Fruit fly (Drosophila melanogaster) whole organism, embryonic: Measurements from ENCODE around the gene CG13454.
A peak's percentile ranks its signal among the peaks of the same experiment; 100 is the strongest.

Experiments used
- Awh ChIP-seq: fragments of 200-800 bp; sonication (Bioruptor generic); IDR thresholded peaks from 2 replicates; pipeline ENCODE4, ENCODE4 v1.3.6; 2022; ENCODE audit warnings: missing biosample characterization, missing genetic modification characterization
- BEAF-32 ChIP-seq: fragments of 200-800 bp; sonication (Bioruptor generic); optimal IDR thresholded peaks from 3 replicates; lab custom pipeline; 2017; ENCODE audit warnings: missing biosample characterization, missing genetic modification characterization, mild to moderate bottlenecking, moderate library complexity, missing genetic modification reagents
- CG11696 ChIP-seq: fragments of 200-800 bp; sonication (Bioruptor generic); IDR thresholded peaks from 2 replicates; pipeline ENCODE4 v1.3.6; 2022; ENCODE audit warnings: missing biosample characterization, missing genetic modification characterization
- CG12219 ChIP-seq: fragments of 200-800 bp; sonication (Bioruptor generic); optimal IDR thresholded peaks from 3 replicates; lab custom pipeline; 2018; ENCODE audit warnings: missing biosample characterization, mild to moderate bottlenecking, missing genetic modification characterization
- CG12744 ChIP-seq: fragments of 200-800 bp; sonication (Bioruptor generic); optimal IDR thresholded peaks from 2 replicates; lab custom pipeline; 2016; ENCODE audit warnings: missing biosample characterization, missing genetic modification characterization
- CG12769 ChIP-seq: fragments of 200-800 bp; sonication (Bioruptor generic); optimal IDR thresholded peaks from 2 replicates; lab custom pipeline; 2019; ENCODE audit warnings: missing biosample characterization, mild to moderate bottlenecking, missing genetic modification characterization, moderate library complexity
- CG13424 ChIP-seq: fragments of 200-800 bp; sonication (Bioruptor generic); optimal IDR thresholded peaks from 2 replicates; lab custom pipeline; 2019; ENCODE audit warnings: missing biosample characterization, mild to moderate bottlenecking, missing genetic modification characterization, moderate library complexity
- CG13624 ChIP-seq: fragments of 200-800 bp; sonication (Bioruptor generic); optimal IDR thresholded peaks from 2 replicates; lab custom pipeline; 2016; ENCODE audit warnings: missing biosample characterization, missing genetic modification characterization
- CG15269 ChIP-seq: fragments of 200-800 bp; sonication (Bioruptor generic); optimal IDR thresholded peaks from 2 replicates; lab custom pipeline; 2018; ENCODE audit warnings: missing biosample characterization, mild to moderate bottlenecking, missing genetic modification characterization, moderate library complexity
- CG15479 ChIP-seq: fragments of 200-800 bp; sonication (Bioruptor generic); optimal IDR thresholded peaks from 3 replicates; lab custom pipeline; 2019; ENCODE audit warnings: missing biosample characterization, mild to moderate bottlenecking, missing genetic modification characterization, moderate library complexity
- CG2120 ChIP-seq: fragments of 200-800 bp; sonication (Bioruptor generic); optimal IDR thresholded peaks from 3 replicates; lab custom pipeline; 2016; ENCODE audit warnings: missing biosample characterization, missing genetic modification characterization
- CG30020 ChIP-seq: fragments of 200-800 bp; optimal IDR thresholded peaks from 2 replicates; lab custom pipeline; 2019; ENCODE audit warnings: missing biosample characterization, mild to moderate bottlenecking, missing genetic modification characterization, moderate library complexity
- CG31224 ChIP-seq: fragments of 200-800 bp; sonication (Bioruptor generic); IDR thresholded peaks from 2 replicates; pipeline ENCODE4 v1.3.6; 2022; ENCODE audit warnings: missing biosample characterization, missing genetic modification characterization
- CG31441 ChIP-seq: fragments of 200-800 bp; sonication (Bioruptor generic); IDR thresholded peaks from 2 replicates; pipeline ENCODE4 v1.3.6; 2022; ENCODE audit warnings: missing biosample characterization, missing genetic modification characterization
- CG4328 ChIP-seq: fragments of 200-800 bp; sonication (Bioruptor generic); optimal IDR thresholded peaks from 3 replicates; lab custom pipeline; 2017; ENCODE audit warnings: missing biosample characterization, missing genetic modification reagents, missing genetic modification characterization
- CG4404 ChIP-seq: fragments of 200-800 bp; sonication (Bioruptor generic); IDR thresholded peaks from 2 replicates; pipeline ENCODE4 v1.3.6; 2022; ENCODE audit warnings: missing biosample characterization, missing genetic modification characterization
- CG6272 ChIP-seq: fragments of 200-800 bp; sonication (Bioruptor generic); IDR thresholded peaks from 2 replicates; pipeline ENCODE4 v1.3.6; 2022; ENCODE audit warnings: missing biosample characterization, missing genetic modification characterization
- CG8478 ChIP-seq: fragments of >200 bp; optimal IDR thresholded peaks from 2 replicates; lab custom pipeline; 2018
- CG9609 ChIP-seq: fragments of 200-800 bp; sonication (Bioruptor generic); optimal IDR thresholded peaks from 3 replicates; lab custom pipeline; 2016; ENCODE audit warnings: missing biosample characterization, missing genetic modification characterization
- CG9727 ChIP-seq: fragments of 200-800 bp; sonication (Bioruptor generic); optimal IDR thresholded peaks from 3 replicates; lab custom pipeline; 2017; ENCODE audit warnings: missing biosample characterization, mild to moderate bottlenecking, missing genetic modification characterization
- CHES-1-like ChIP-seq: fragments of 200-800 bp; sonication (Bioruptor generic); optimal IDR thresholded peaks from 2 replicates; lab custom pipeline; 2016; ENCODE audit warnings: missing biosample characterization, missing genetic modification characterization
- Doc2 ChIP-seq: fragments of 200-800 bp; sonication (Bioruptor generic); IDR thresholded peaks from 2 replicates; pipeline ENCODE4 v1.3.6; 2022; ENCODE audit warnings: missing biosample characterization, missing genetic modification characterization
- Gsc ChIP-seq: fragments of 200-800 bp; sonication (Bioruptor generic); IDR thresholded peaks from 2 replicates; pipeline ENCODE4 v1.3.6; 2022; ENCODE audit warnings: missing biosample characterization, missing genetic modification characterization
- Hr78 ChIP-seq, 2 experiments: fragments of 200-800 bp in 1 of 2; fragments of >200 bp in 1 of 2; sonication (Bioruptor generic) in 1 of 2; optimal IDR thresholded peaks; 2 replicates each; lab custom pipeline; 2017 to 2019; ENCODE audit warnings: missing biosample characterization in 2 of 2, missing genetic modification characterization in 2 of 2, mild to moderate bottlenecking in 1 of 2, moderate library complexity in 1 of 2
- Lpt ChIP-seq: fragments of >200 bp; optimal IDR thresholded peaks from 2 replicates; lab custom pipeline; 2018; ENCODE audit warnings: missing biosample characterization, missing genetic modification characterization
- MTF-1 ChIP-seq: fragments of 200-800 bp; sonication (Bioruptor generic); optimal IDR thresholded peaks from 2 replicates; lab custom pipeline; 2018; ENCODE audit warnings: missing biosample characterization, mild to moderate bottlenecking, missing genetic modification characterization, borderline replicate concordance
- Mad ChIP-seq: fragments of 200-800 bp; sonication (Bioruptor generic); optimal IDR thresholded peaks from 2 replicates; lab custom pipeline; 2016; ENCODE audit warnings: missing biosample characterization, missing genetic modification characterization
- Rx ChIP-seq: fragments of 200-800 bp; sonication (Bioruptor generic); IDR thresholded peaks from 2 replicates; pipeline ENCODE4 v1.3.6; 2022; ENCODE audit warnings: missing biosample characterization, missing genetic modification characterization
- Sox100B ChIP-seq: fragments of 200-800 bp; sonication (Bioruptor generic); optimal IDR thresholded peaks from 3 replicates; lab custom pipeline; 2018; ENCODE audit warnings: missing biosample characterization, mild to moderate bottlenecking, missing genetic modification characterization
- az2 ChIP-seq: fragments of 200-800 bp; sonication (Bioruptor generic); optimal IDR thresholded peaks from 3 replicates; lab custom pipeline; 2016; ENCODE audit warnings: missing biosample characterization, missing genetic modification characterization
- bowl ChIP-seq: fragments of 200-800 bp; sonication (Bioruptor generic); IDR thresholded peaks from 2 replicates; pipeline ENCODE4 v1.3.6; 2022; ENCODE audit warnings: missing biosample characterization, missing genetic modification characterization
- dpn ChIP-seq, 2 experiments: fragments of 200-800 bp; sonication (Bioruptor generic); optimal IDR thresholded peaks; 3 replicates each; lab custom pipeline; 2016; ENCODE audit warnings: missing biosample characterization in 2 of 2, missing genetic modification characterization in 2 of 2
- gsb-n ChIP-seq: fragments of 200-800 bp; sonication (Bioruptor generic); optimal IDR thresholded peaks from 3 replicates; lab custom pipeline; 2018; ENCODE audit warnings: missing biosample characterization, mild to moderate bottlenecking, missing genetic modification characterization
- hkb ChIP-seq, 2 experiments: fragments of 200-800 bp in 1 of 2; fragments of >200 bp in 1 of 2; sonication (Bioruptor generic) in 1 of 2; IDR thresholded peaks in 1 of 2; optimal IDR thresholded peaks in 1 of 2; 2 replicates each; pipeline versions ENCODE4 v1.3.6 to Lab custom; 2017 to 2022; ENCODE audit warnings: missing biosample characterization in 1 of 2, missing genetic modification characterization in 1 of 2
- insv ChIP-seq, 2 experiments: fragments of 200-800 bp; sonication (Bioruptor generic); optimal IDR thresholded peaks; 3 replicates each; lab custom pipeline; 2016 to 2018; ENCODE audit warnings: missing biosample characterization in 2 of 2, missing genetic modification characterization in 2 of 2
- jing ChIP-seq: fragments of 200-800 bp; sonication (Bioruptor generic); optimal IDR thresholded peaks from 2 replicates; lab custom pipeline; 2018; ENCODE audit warnings: missing biosample characterization, mild to moderate bottlenecking, missing genetic modification characterization
- knrl ChIP-seq: fragments of 200-800 bp; sonication (Bioruptor generic); IDR thresholded peaks from 3 replicates; pipeline ENCODE4 v1.3.6; 2022; ENCODE audit warnings: missing biosample characterization, missing genetic modification characterization; ENCODE audit not compliant: partially characterized antibody
- nerfin-1 ChIP-seq: fragments of 200-800 bp; sonication (Bioruptor generic); optimal IDR thresholded peaks from 3 replicates; lab custom pipeline; 2019; ENCODE audit warnings: missing biosample characterization, mild to moderate bottlenecking, missing genetic modification characterization, moderate library complexity
- phol ChIP-seq: fragments of 200-800 bp; sonication (Bioruptor generic); optimal IDR thresholded peaks from 3 replicates; lab custom pipeline; 2018; ENCODE audit warnings: missing biosample characterization, mild to moderate bottlenecking, missing genetic modification characterization, moderate library complexity
- ranshi ChIP-seq: fragments of 200-800 bp; sonication (Bioruptor generic); IDR thresholded peaks from 2 replicates; pipeline ENCODE4 v1.3.6; 2022; ENCODE audit warnings: missing biosample characterization, missing genetic modification characterization
- scrt ChIP-seq: fragments of 200-800 bp; sonication (Bioruptor generic); optimal IDR thresholded peaks from 2 replicates; lab custom pipeline; 2018; ENCODE audit warnings: missing biosample characterization, mild to moderate bottlenecking, missing genetic modification characterization, moderate library complexity
- slou ChIP-seq: fragments of 200-800 bp; sonication (Bioruptor generic); optimal IDR thresholded peaks from 3 replicates; lab custom pipeline; 2016; ENCODE audit warnings: missing biosample characterization, missing genetic modification characterization
- sna ChIP-seq: fragments of 200-800 bp; sonication (Bioruptor generic); IDR thresholded peaks from 2 replicates; pipeline ENCODE4 v1.3.6; 2022; ENCODE audit warnings: missing biosample characterization, missing genetic modification characterization; ENCODE audit not compliant: partially characterized antibody
- sr ChIP-seq: fragments of 200-800 bp; sonication (Bioruptor generic); IDR thresholded peaks from 3 replicates; pipeline ENCODE4 v1.3.6; 2022; ENCODE audit warnings: missing biosample characterization, missing genetic modification characterization
- ssp ChIP-seq: fragments of 200-800 bp; sonication (Bioruptor generic); IDR thresholded peaks from 2 replicates; pipeline ENCODE4 v1.3.6; 2022; ENCODE audit warnings: missing biosample characterization, missing genetic modification characterization
- stwl ChIP-seq: fragments of 200-800 bp; sonication (Bioruptor generic); optimal IDR thresholded peaks from 3 replicates; lab custom pipeline; 2018; ENCODE audit warnings: missing biosample characterization, mild to moderate bottlenecking, missing genetic modification characterization, moderate library complexity
- tin ChIP-seq: fragments of 200-800 bp; sonication (Bioruptor generic); optimal IDR thresholded peaks from 3 replicates; lab custom pipeline; 2016; ENCODE audit warnings: missing biosample characterization, missing genetic modification characterization
- tna ChIP-seq: fragments of 200-800 bp; sonication (Bioruptor generic); IDR thresholded peaks from 2 replicates; pipeline ENCODE4 v1.3.6; 2022; ENCODE audit warnings: missing biosample characterization, missing genetic modification characterization; ENCODE audit not compliant: partially characterized antibody
- wor ChIP-seq: fragments of 200-800 bp; sonication (Bioruptor generic); IDR thresholded peaks from 2 replicates; pipeline ENCODE4 v1.3.6; 2022; ENCODE audit warnings: missing biosample characterization, missing genetic modification characterization
- zen ChIP-seq: fragments of 200-800 bp; sonication (Bioruptor generic); optimal IDR thresholded peaks from 3 replicates; lab custom pipeline; 2018; ENCODE audit warnings: missing biosample characterization, mild to moderate bottlenecking, missing genetic modification characterization, moderate library complexity

The CG13454 gene

dm6 chr3L:15508233-15508632, 8.6 kb downstream of the CG13454 start, which contains the start of gene CG7841 (continued):
- peak; percentile 97 for TF ChIP-seq phol (tag; lab: Kevin White, UChicago)
- peak; percentile 98 for TF ChIP-seq CG2120 (GFP tag; lab: Kevin White, UChicago)
- TF ChIP-seq BEAF-32 (GFP tag; lab: Kevin White, UChicago) = peak; percentile 29
- peak; percentile 48 for TF ChIP-seq CG15479 (GFP tag; lab: Kevin White, UChicago)
- TF ChIP-seq CG6272 = no peak; the same call in 1 of the 2 replicates
- TF ChIP-seq Mad (GFP tag; lab: Kevin White, UChicago) = peak; percentile 97
- peak; percentile 88 for TF ChIP-seq wor (GFP tag; lab: Robert Waterston, UW)
- TF ChIP-seq CG9727 (GFP tag; lab: Kevin White, UChicago) = peak; percentile 99
- peak; percentile 97 for TF ChIP-seq Sox100B (GFP tag; lab: Kevin White, UChicago)
- peak; percentile 98 for TF ChIP-seq gsb-n
- TF ChIP-seq CG31441 = peak; percentile 98
- TF ChIP-seq Awh = peak; percentile 97
- TF ChIP-seq tna = no peak
- peak; percentile 89; the same call in 2 of the 3 replicates for TF ChIP-seq sr (GFP tag; lab: Robert Waterston, UW)
- peak; percentile 99 for TF ChIP-seq CG4328 (GFP tag; lab: Kevin White, UChicago)
- peak; percentile 89 for TF ChIP-seq CG31224 (GFP tag; lab: Robert Waterston, UW)
- no peak for TF ChIP-seq Doc2 (GFP tag; lab: Robert Waterston, UW)
- TF ChIP-seq jing (GFP tag; lab: Kevin White, UChicago) = peak; percentile 93
- TF ChIP-seq tin (GFP tag; lab: Kevin White, UChicago) = peak; percentile 98
- peak; percentile 95 for TF ChIP-seq bowl (GFP tag; lab: Robert Waterston, UW)
- peak; percentile 78 for TF ChIP-seq stwl (tag; lab: Kevin White, UChicago)
- TF ChIP-seq Rx (GFP tag; lab: Robert Waterston, UW) = no peak; the same call in none of the 2 replicates
- no peak for TF ChIP-seq Gsc (GFP tag; lab: Robert Waterston, UW)
- no peak for TF ChIP-seq knrl
- TF ChIP-seq insv (GFP tag; optimal IDR thresholded peaks at IDR 0.05; lab: Kevin White, UChicago) = peak; percentile 44 to 83
- TF ChIP-seq ranshi (GFP tag; lab: Robert Waterston, UW) = peak; percentile 96; the same call in 1 of the 2 replicates
- TF ChIP-seq CG9609 = peak; percentile 96
- TF ChIP-seq CG11696 (GFP tag; lab: Robert Waterston, UW) = peak; percentile 91
- peak; percentile 89 for TF ChIP-seq CG30020 (tag; lab: Kevin White, UChicago)
- peak; percentile 97 for TF ChIP-seq MTF-1
- no peak for TF ChIP-seq CG4404 (GFP tag; lab: Robert Waterston, UW)
- peak; percentile 96 for TF ChIP-seq CHES-1-like
- no peak for TF ChIP-seq sna
- peak; percentile 98 for TF ChIP-seq CG12769 (tag; lab: Kevin White, UChicago)
- no peak for TF ChIP-seq ssp (GFP tag; lab: Robert Waterston, UW)
- TF ChIP-seq hkb (optimal IDR thresholded peaks at IDR 0.05; lab: Kevin White, UChicago) = no peak
- peak; percentile 99 for TF ChIP-seq hkb (GFP tag; IDR thresholded peaks at IDR 0.05; lab: Robert Waterston, UW)
- TF ChIP-seq CG12219 (GFP tag; lab: Kevin White, UChicago) = peak; percentile 99
- TF ChIP-seq CG13624 (GFP tag; lab: Kevin White, UChicago) = peak; percentile 97
- TF ChIP-seq Hr78 (GFP tag; optimal IDR thresholded peaks at IDR 0.05; lab: Kevin White, UChicago) = peak in 1 of 2 experiments; percentile 90
- peak; percentile 89 for TF ChIP-seq slou (GFP tag; lab: Kevin White, UChicago)
- peak; percentile 96 to 97 for TF ChIP-seq dpn (GFP tag; optimal IDR thresholded peaks at IDR 0.05; lab: Kevin White, UChicago)
- TF ChIP-seq Lpt (GFP tag; lab: Kevin White, UChicago) = no peak
- TF ChIP-seq CG13424 = peak; percentile 99
- TF ChIP-seq CG15269 (tag; lab: Kevin White, UChicago) = peak; percentile 98
- peak; percentile 91 for TF ChIP-seq zen (tag; lab: Kevin White, UChicago)
- peak; percentile 98 for TF ChIP-seq nerfin-1
- peak; percentile 97 for TF ChIP-seq CG12744 (GFP tag; lab: Kevin White, UChicago)
- TF ChIP-seq scrt (GFP tag; lab: Kevin White, UChicago) = peak; percentile 98
- no peak for TF ChIP-seq CG8478
- peak; percentile 97 for TF ChIP-seq az2
